Fruit fly (Drosophila melanogaster) whole organism, prepupa: Measurements from ENCODE around the gene Drgx.

Source experiments
- Blimp-1 ChIP-seq: fragments of 200-800 bp; sonication (Bioruptor generic); optimal IDR thresholded peaks from 3 replicates; lab custom pipeline; 2017; ENCODE audit warnings: missing biosample characterization, missing genetic modification characterization, mild to moderate bottlenecking, moderate library complexity, missing genetic modification reagents
- CG10631 ChIP-seq: fragments of 200-800 bp; sonication (Bioruptor generic); optimal IDR thresholded peaks from 2 replicates; lab custom pipeline; 2016; ENCODE audit warnings: missing biosample characterization, missing genetic modification characterization
- CG11762 ChIP-seq: fragments of 200-800 bp; sonication (Bioruptor generic); optimal IDR thresholded peaks from 3 replicates; lab custom pipeline; 2016; ENCODE audit warnings: missing biosample characterization, missing genetic modification characterization; ENCODE audit not compliant: insufficient read depth
- CG11902 ChIP-seq: fragments of 200-800 bp; sonication (Bioruptor generic); optimal IDR thresholded peaks from 3 replicates; lab custom pipeline; 2016; ENCODE audit warnings: missing biosample characterization, missing genetic modification characterization
- CG15336 ChIP-seq: fragments of 200-800 bp; sonication (Bioruptor generic); IDR thresholded peaks from 2 replicates; pipeline ENCODE4 v1.3.6; 2022; ENCODE audit warnings: missing biosample characterization, missing genetic modification characterization
- CG1621 ChIP-seq: fragments of 200-800 bp; sonication (Bioruptor generic); optimal IDR thresholded peaks from 3 replicates; lab custom pipeline; 2018; ENCODE audit warnings: missing biosample characterization, mild to moderate bottlenecking, missing genetic modification characterization
- CG31627 ChIP-seq: fragments of 200-800 bp; sonication (Bioruptor generic); optimal IDR thresholded peaks from 3 replicates; lab custom pipeline; 2016; ENCODE audit warnings: missing biosample characterization, missing genetic modification characterization
- CG32006 ChIP-seq: fragments of 200-800 bp; sonication (Bioruptor generic); optimal IDR thresholded peaks from 3 replicates; lab custom pipeline; 2017; ENCODE audit warnings: missing biosample characterization, mild to moderate bottlenecking, missing genetic modification characterization
- CG3919 ChIP-seq: fragments of 200-800 bp; sonication (Bioruptor generic); optimal IDR thresholded peaks from 3 replicates; lab custom pipeline; 2016; ENCODE audit warnings: missing biosample characterization, missing genetic modification characterization
- CG4318 ChIP-seq: fragments of 200-800 bp; sonication (Bioruptor generic); optimal IDR thresholded peaks from 3 replicates; lab custom pipeline; 2017; ENCODE audit warnings: missing biosample characterization, mild to moderate bottlenecking, missing genetic modification characterization
- CG6276 ChIP-seq: fragments of 200-800 bp; sonication (Bioruptor generic); optimal IDR thresholded peaks from 2 replicates; lab custom pipeline; 2017; ENCODE audit warnings: missing biosample characterization, mild to moderate bottlenecking, missing genetic modification characterization
- CG6792 ChIP-seq: fragments of 200-800 bp; sonication (Bioruptor generic); optimal IDR thresholded peaks from 3 replicates; lab custom pipeline; 2016; ENCODE audit warnings: missing biosample characterization, missing genetic modification characterization
- CG6808 ChIP-seq: fragments of 200-800 bp; sonication (Bioruptor generic); optimal IDR thresholded peaks from 3 replicates; lab custom pipeline; 2017; ENCODE audit warnings: missing biosample characterization, missing genetic modification characterization, mild to moderate bottlenecking, moderate library complexity, missing genetic modification reagents
- CG6854 ChIP-seq: fragments of 200-800 bp; sonication (Bioruptor generic); optimal IDR thresholded peaks from 2 replicates; lab custom pipeline; 2017; ENCODE audit warnings: missing biosample characterization, mild to moderate bottlenecking, missing genetic modification characterization
- CG7368 ChIP-seq: fragments of 200-800 bp; sonication (Bioruptor generic); optimal IDR thresholded peaks from 3 replicates; lab custom pipeline; 2016; ENCODE audit warnings: missing biosample characterization, missing genetic modification characterization
- CG8119 ChIP-seq: fragments of 200-800 bp; sonication (Bioruptor generic); IDR thresholded peaks from 3 replicates; pipeline ENCODE4 v1.3.6; 2022; ENCODE audit warnings: missing biosample characterization, missing genetic modification characterization
- CG8319 ChIP-seq: fragments of 200-800 bp; sonication (Bioruptor generic); optimal IDR thresholded peaks from 3 replicates; lab custom pipeline; 2016; ENCODE audit warnings: missing biosample characterization, missing genetic modification characterization
- CG9139 ChIP-seq: fragments of 200-800 bp; sonication (Bioruptor generic); optimal IDR thresholded peaks from 3 replicates; lab custom pipeline; 2017; ENCODE audit warnings: missing biosample characterization, mild to moderate bottlenecking, missing genetic modification characterization
- Eip75B ChIP-seq: fragments of 200-800 bp; sonication (Bioruptor generic); optimal IDR thresholded peaks from 3 replicates; lab custom pipeline; 2016; ENCODE audit warnings: missing biosample characterization, missing genetic modification characterization
- Eip93F ChIP-seq: fragments of 200-800 bp; sonication (Bioruptor generic); optimal IDR thresholded peaks from 2 replicates; lab custom pipeline; 2016; ENCODE audit warnings: missing biosample characterization, mild to moderate bottlenecking, missing genetic modification characterization
- Ets21C ChIP-seq: fragments of 200-800 bp; sonication (Bioruptor generic); optimal IDR thresholded peaks from 3 replicates; lab custom pipeline; 2016; ENCODE audit warnings: missing biosample characterization, missing genetic modification characterization
- Ets96B ChIP-seq: fragments of 200-800 bp; optimal IDR thresholded peaks from 2 replicates; lab custom pipeline; 2019; ENCODE audit warnings: missing biosample characterization, mild to moderate bottlenecking, missing genetic modification characterization, moderate library complexity
- Hr38 ChIP-seq: sonication (Bioruptor generic); optimal IDR thresholded peaks from 2 replicates; lab custom pipeline; 2016; ENCODE audit warnings: missing biosample characterization, missing genetic modification characterization
- Hr39 ChIP-seq: fragments of 200-800 bp; sonication (Bioruptor generic); optimal IDR thresholded peaks from 2 replicates; lab custom pipeline; 2016; ENCODE audit warnings: missing biosample characterization, missing genetic modification characterization
- Hr4 ChIP-seq: fragments of 200-800 bp; sonication (Bioruptor generic); optimal IDR thresholded peaks from 3 replicates; lab custom pipeline; 2016; ENCODE audit warnings: missing biosample characterization, missing genetic modification characterization
- Lpt ChIP-seq: fragments of 200-800 bp; sonication (Bioruptor generic); optimal IDR thresholded peaks from 3 replicates; lab custom pipeline; 2016; ENCODE audit warnings: missing biosample characterization, missing genetic modification characterization
- Smox ChIP-seq: fragments of 200-800 bp; sonication (Bioruptor generic); optimal IDR thresholded peaks from 3 replicates; lab custom pipeline; 2016; ENCODE audit warnings: missing biosample characterization, missing genetic modification characterization
- Sox102F ChIP-seq: fragments of 200-800 bp; sonication (Bioruptor generic); optimal IDR thresholded peaks from 2 replicates; lab custom pipeline; 2016; ENCODE audit warnings: missing biosample characterization, mild to moderate bottlenecking, missing genetic modification characterization
- Sox14 ChIP-seq: fragments of 200-800 bp; sonication (Bioruptor generic); optimal IDR thresholded peaks from 3 replicates; lab custom pipeline; 2016; ENCODE audit warnings: missing biosample characterization, missing genetic modification characterization
- Sox15 ChIP-seq: fragments of 200-800 bp; sonication (Bioruptor generic); optimal IDR thresholded peaks from 3 replicates; lab custom pipeline; 2016; ENCODE audit warnings: missing biosample characterization, missing genetic modification characterization
- achi ChIP-seq: fragments of 200-800 bp; sonication (Bioruptor generic); optimal IDR thresholded peaks from 3 replicates; lab custom pipeline; 2016; ENCODE audit warnings: missing biosample characterization, missing genetic modification characterization
- acj6 ChIP-seq: fragments of 200-800 bp; sonication (Bioruptor generic); optimal IDR thresholded peaks from 3 replicates; lab custom pipeline; 2016; ENCODE audit warnings: missing biosample characterization, missing genetic modification characterization
- cyc ChIP-seq: fragments of 200-800 bp; sonication (Bioruptor generic); optimal IDR thresholded peaks from 3 replicates; lab custom pipeline; 2016; ENCODE audit warnings: missing biosample characterization, missing genetic modification characterization
- dsx ChIP-seq: fragments of 200-800 bp; optimal IDR thresholded peaks from 3 replicates; lab custom pipeline; 2019; ENCODE audit warnings: missing biosample characterization, mild to moderate bottlenecking, missing genetic modification characterization, moderate library complexity; ENCODE audit not compliant: poor library complexity, severe bottlenecking
- eg ChIP-seq: fragments of 200-800 bp; sonication (Bioruptor generic); IDR thresholded peaks from 3 replicates; pipeline ENCODE4 v1.3.6; 2022; ENCODE audit warnings: missing biosample characterization, missing genetic modification characterization
- fd59A ChIP-seq: fragments of 200-800 bp; sonication (Bioruptor generic); optimal IDR thresholded peaks from 2 replicates; lab custom pipeline; 2017; ENCODE audit warnings: missing biosample characterization, mild to moderate bottlenecking, missing genetic modification characterization, missing genetic modification reagents
- fkh ChIP-seq: fragments of 200-800 bp; sonication (Bioruptor generic); optimal IDR thresholded peaks from 3 replicates; lab custom pipeline; 2017; ENCODE audit warnings: missing biosample characterization, mild to moderate bottlenecking, missing genetic modification characterization, moderate library complexity
- lz ChIP-seq: fragments of 200-800 bp; sonication (Bioruptor generic); optimal IDR thresholded peaks from 3 replicates; lab custom pipeline; 2016; ENCODE audit warnings: missing biosample characterization, missing genetic modification characterization
- net ChIP-seq: fragments of 200-800 bp; sonication (Bioruptor generic); optimal IDR thresholded peaks from 3 replicates; lab custom pipeline; 2016; ENCODE audit warnings: missing biosample characterization, missing genetic modification characterization
- pdm3 ChIP-seq: fragments of 200-800 bp; sonication (Bioruptor generic); optimal IDR thresholded peaks from 3 replicates; lab custom pipeline; 2016; ENCODE audit warnings: missing biosample characterization, missing genetic modification characterization
- spab ChIP-seq: fragments of 200-800 bp; sonication (Bioruptor generic); optimal IDR thresholded peaks from 2 replicates; lab custom pipeline; 2017; ENCODE audit warnings: missing biosample characterization, mild to moderate bottlenecking, missing genetic modification characterization, missing genetic modification reagents
- ss ChIP-seq, 2 experiments: fragments of 200-800 bp; sonication (Bioruptor generic); optimal IDR thresholded peaks; 2 replicates in 1 of 2; 3 replicates in 1 of 2; lab custom pipeline; 2017 to 2018; ENCODE audit warnings: mild to moderate bottlenecking in 2 of 2, missing biosample characterization in 2 of 2, missing genetic modification characterization in 2 of 2, moderate library complexity in 1 of 2
- svp ChIP-seq: fragments of 200-800 bp; sonication (Bioruptor generic); peaks from one replicate; lab custom pipeline; 2016; ENCODE audit warnings: missing biosample characterization, missing genetic modification characterization
- topi ChIP-seq: fragments of 200-800 bp; sonication (Bioruptor generic); optimal IDR thresholded peaks from 3 replicates; lab custom pipeline; 2016; ENCODE audit warnings: missing biosample characterization, missing genetic modification characterization

Gene Drgx

dm6 chr2L:3632047-3632880 lies 30.3 kb upstream of the Drgx start (continued):
- TF ChIP-seq Sox14 (GFP tag; lab: Kevin White, UChicago) (peak; percentile 97), achi (GFP tag; lab: Kevin White, UChicago) (peak; percentile 93), Sox15 (GFP tag; lab: Kevin White, UChicago) (peak; percentile 88), topi (GFP tag; lab: Kevin White, UChicago) (peak; percentile 96), Lpt (GFP tag; lab: Kevin White, UChicago) (peak; percentile 90), ss (GFP tag; optimal IDR thresholded peaks at IDR 0.05; lab: Kevin White, UChicago) (peak; percentile 90 to 91), CG31627 (GFP tag; lab: Kevin White, UChicago) (peak; percentile 95), CG6808 (peak; percentile 98), CG4318 (peak; percentile 87), CG11762 (GFP tag; lab: Kevin White, UChicago) (peak; percentile 99), Blimp-1 (peak; percentile 96), Ets21C (GFP tag; lab: Kevin White, UChicago) (peak; percentile 89), CG9139 (peak; percentile 83), eg (GFP tag; lab: Robert Waterston, UW) (peak; percentile 99), Hr39 (GFP tag; lab: Kevin White, UChicago) (peak; percentile 95), CG8119 (GFP tag; lab: Robert Waterston, UW) (peak; percentile 98)

dm6 chr2L:3633871-3634270 lies 28.7 kb upstream of the Drgx start:
- peak; percentile 46 for TF ChIP-seq svp
- no peak for TF ChIP-seq CG15336 (GFP tag; lab: Robert Waterston, UW)

- TF ChIP-seq CG32006 (peak; percentile 75), CG6854 (GFP tag; lab: Kevin White, UChicago) (no peak), eg (GFP tag; lab: Robert Waterston, UW) (0 out of 3 replicates have a peak, but pooled peaks have one; percentile 55), CG9139 (no peak), CG6792 (no peak), Hr39 (GFP tag; lab: Kevin White, UChicago) (no peak), Hr4 (GFP tag; lab: Kevin White, UChicago) (peak; percentile 78), Blimp-1 (no peak), CG7368 (GFP tag; lab: Kevin White, UChicago) (no peak), fkh (GFP tag; lab: Kevin White, UChicago) (no peak), CG6808 (no peak), CG6276 (GFP tag; lab: Kevin White, UChicago) (peak; percentile 39), ss (GFP tag; optimal IDR thresholded peaks at IDR 0.05; lab: Kevin White, UChicago) (no peak), CG8319 (GFP tag; lab: Kevin White, UChicago) (no peak), spab (no peak), CG8119 (GFP tag; lab: Robert Waterston, UW) (peak; percentile 70), CG31627 (GFP tag; lab: Kevin White, UChicago) (no peak), Sox102F (no peak), pdm3 (GFP tag; lab: Kevin White, UChicago) (no peak), acj6 (no peak), lz (GFP tag; lab: Kevin White, UChicago) (no peak), topi (GFP tag; lab: Kevin White, UChicago) (no peak), Ets21C (GFP tag; lab: Kevin White, UChicago) (no peak), Eip75B (GFP tag; lab: Kevin White, UChicago) (no peak), Sox14 (GFP tag; lab: Kevin White, UChicago) (no peak), Lpt (GFP tag; lab: Kevin White, UChicago) (peak; percentile 39), CG1621 (tag; lab: Kevin White, UChicago) (no peak), cyc (GFP tag; lab: Kevin White, UChicago) (no peak), CG11902 (GFP tag; lab: Kevin White, UChicago) (no peak), CG4318 (peak; percentile 41), dsx (GFP tag; lab: Kevin White, UChicago) (no peak), CG3919 (no peak), net (GFP tag; lab: Kevin White, UChicago) (peak; percentile 46), Ets96B (no peak), CG11762 (GFP tag; lab: Kevin White, UChicago) (no peak), Hr38 (GFP tag; lab: Kevin White, UChicago) (no peak), fd59A (GFP tag; lab: Kevin White, UChicago) (no peak), Eip93F (no peak), Smox (GFP tag; lab: Kevin White, UChicago) (no peak), CG10631 (GFP tag; lab: Kevin White, UChicago) (no peak)
Observed at dm6 chr2L:3635444-3635843, 27.1 kb upstream of the Drgx start.
